Worm (Caenorhabditis elegans): ENCODE measurements around the gene rgef-1.

Gene rgef-1

ce11 chrV:9550313-9550712 is 11.2 kb downstream of the rgef-1 start, which contains the start of gene ehbp-1:
Gene ehbp-1, plus strand, starts transcription at chrV:9550644.
- TF ChIP-seq nfya-1 (tag; optimal IDR thresholded peaks at IDR 0.05; ENCODE audit: insufficient read depth) (peak; percentile 34), nhr-23 (tag; optimal IDR thresholded peaks at IDR 0.05) (no peak), fkh-10 (GFP tag; optimal IDR thresholded peaks at IDR 0.05) (peak; percentile 32)

- TF ChIP-seq tbx-2 (tag; optimal IDR thresholded peaks at IDR 0.05), result no peak
- TF ChIP-seq ztf-4 (tag; optimal IDR thresholded peaks at IDR 0.05), result no peak
- peak; percentile 25 for TF ChIP-seq nfya-1 (tag; optimal IDR thresholded peaks at IDR 0.05; ENCODE audit: insufficient read depth)
- TF ChIP-seq mml-1 (tag; optimal IDR thresholded peaks at IDR 0.05), result no peak
- no peak for TF ChIP-seq unc-62 (GFP tag; optimal IDR thresholded peaks at IDR 0.05)
- peak; percentile 22 for TF ChIP-seq nhr-25 (tag; optimal IDR thresholded peaks at IDR 0.05)
- TF ChIP-seq ceh-16 (tag; optimal IDR thresholded peaks at IDR 0.05), result no peak
- no peak for TF ChIP-seq pqm-1 (tag; optimal IDR thresholded peaks at IDR 0.05)
- no peak for TF ChIP-seq fkh-2 (tag; optimal IDR thresholded peaks at IDR 0.05)
- peak; percentile 3 for TF ChIP-seq elt-2 (tag; optimal IDR thresholded peaks at IDR 0.05)
- TF ChIP-seq fkh-10 (GFP tag; optimal IDR thresholded peaks at IDR 0.05), result no peak
- no peak for TF ChIP-seq jun-1 (tag; optimal IDR thresholded peaks at IDR 0.05)
- TF ChIP-seq ceh-82 (tag; optimal IDR thresholded peaks at IDR 0.05), result no peak
- TF ChIP-seq hmg-11 (tag; optimal IDR thresholded peaks at IDR 0.05), result no peak
- TF ChIP-seq nhr-237 (tag; optimal IDR thresholded peaks at IDR 0.05), result no peak
- TF ChIP-seq pha-4 (tag; optimal IDR thresholded peaks at IDR 0.05), result peak; percentile 54
- TF ChIP-seq daf-12 (tag; optimal IDR thresholded peaks at IDR 0.05), result no peak
- TF ChIP-seq egl-5 (tag; optimal IDR thresholded peaks at IDR 0.05), result no peak
- peak; percentile 24 for TF ChIP-seq snpc-4 (tag; optimal IDR thresholded peaks at IDR 0.05)
- no peak for TF ChIP-seq lsy-12 (tag; optimal IDR thresholded peaks at IDR 0.05)
- no peak for TF ChIP-seq aly-2 (tag; optimal IDR thresholded peaks at IDR 0.05)
- no peak for TF ChIP-seq ama-1 (optimal IDR thresholded peaks at IDR 0.05)
- no peak for TF ChIP-seq fos-1 (tag; optimal IDR thresholded peaks at IDR 0.05)
- TF ChIP-seq nhr-23 (tag; optimal IDR thresholded peaks at IDR 0.05), result peak; percentile 18
- TF ChIP-seq unc-39 (tag; optimal IDR thresholded peaks at IDR 0.05), result no peak
- no peak for TF ChIP-seq zag-1 (tag; optimal IDR thresholded peaks at IDR 0.05)
- TF ChIP-seq nhr-12 (tag; optimal IDR thresholded peaks at IDR 0.05), result no peak
- TF ChIP-seq elt-1 (tag; optimal IDR thresholded peaks at IDR 0.05), result no peak
- TF ChIP-seq nhr-67 (tag; optimal IDR thresholded peaks at IDR 0.05), result no peak
- no peak for TF ChIP-seq ZK546.5 (tag; optimal IDR thresholded peaks at IDR 0.05)
- no peak for TF ChIP-seq nhr-11 (tag; optimal IDR thresholded peaks at IDR 0.05)
- no peak for TF ChIP-seq nhr-28 (tag; optimal IDR thresholded peaks at IDR 0.05)
- no peak for TF ChIP-seq ceh-28 (tag; optimal IDR thresholded peaks at IDR 0.05)
- TF ChIP-seq lin-39 (tag; optimal IDR thresholded peaks at IDR 0.05), result no peak
- no peak for TF ChIP-seq mdl-1 (tag; optimal IDR thresholded peaks at IDR 0.05)
- no peak for TF ChIP-seq nhr-76 (tag; optimal IDR thresholded peaks at IDR 0.05)
- no peak for TF ChIP-seq elt-3 (tag; optimal IDR thresholded peaks at IDR 0.05)
- no peak for TF ChIP-seq R02D3.7 (tag; optimal IDR thresholded peaks at IDR 0.05)
- no peak for TF ChIP-seq ztf-11 (tag; optimal IDR thresholded peaks at IDR 0.05)
- no peak for TF ChIP-seq eor-1 (tag; optimal IDR thresholded peaks at IDR 0.05)
- TF ChIP-seq lin-15B (tag; optimal IDR thresholded peaks at IDR 0.05), result peak; percentile 18
- no peak for TF ChIP-seq nhr-77 (tag; optimal IDR thresholded peaks at IDR 0.05)
- no peak for TF ChIP-seq ceh-9 (tag; optimal IDR thresholded peaks at IDR 0.05)
- no peak for TF ChIP-seq egl-27 (tag; optimal IDR thresholded peaks at IDR 0.05)
- TF ChIP-seq sea-2 (GFP tag; optimal IDR thresholded peaks at IDR 0.05), result no peak
- no peak for TF ChIP-seq skn-1 (tag; optimal IDR thresholded peaks at IDR 0.05)
- no peak for TF ChIP-seq nhr-43 (tag; optimal IDR thresholded peaks at IDR 0.05; ENCODE audit: poor library complexity, severe bottlenecking)
Observed at ce11 chrV:9549459-9549858, 12.0 kb downstream of the rgef-1 start, which contains the start of gene nstp-10. Gene nstp-10, minus strand, starts transcription at chrV:9549836.

All from whole organism, L3 larva.